Fruit fly (Drosophila melanogaster) S2 (cell line): ENCODE results near the gene Scgalpha.

ENCODE experiments used
- CG8478 ChIP-seq: fragments of >200 bp; optimal IDR thresholded peaks from 2 replicates; lab custom pipeline; 2018
- CTCF ChIP-seq, 2 experiments: fragments of >200 bp; optimal IDR thresholded peaks; 2 replicates each; lab custom pipeline; 2018

dm6 chr2L:8325150-8325549 is 21.9 kb downstream of the Scgalpha start, which contains the start of gene CG7781:
- no peak for TF ChIP-seq CG8478
- no peak for TF ChIP-seq CTCF (optimal IDR thresholded peaks at IDR 0.05; lab: Kevin White, UChicago)
